Worm (Caenorhabditis elegans) whole organism, L4 larva: ENCODE measurements around the gene F44D12.2.

Experiments used
- F10B5.3 ChIP-seq: sonication (generic microtip); optimal IDR thresholded peaks from 2 replicates; lab custom pipeline; 2016; ENCODE audit warnings: mild to moderate bottlenecking, missing genetic modification characterization, missing compliant biosample characterization
- fos-1 ChIP-seq: fragments of 150-350 bp; optimal IDR thresholded peaks from 2 replicates; lab custom pipeline; 2014; ENCODE audit warnings: missing biosample characterization, missing genetic modification characterization
- lin-1 ChIP-seq: fragments of 200-800 bp; sonication (Bioruptor generic); IDR thresholded peaks from 2 replicates; pipeline ENCODE4 v1.3.6; 2022; ENCODE audit warnings: missing genetic modification reagents, missing genetic modification characterization, missing compliant biosample characterization
- mdl-1 ChIP-seq, 2 experiments: fragments of 150-350 bp in 1 of 2; sonication (generic microtip) in 1 of 2; optimal IDR thresholded peaks; 2 replicates each; lab custom pipeline; 2014 to 2017; ENCODE audit warnings: missing biosample characterization in 2 of 2, missing genetic modification characterization in 2 of 2

DNA sequence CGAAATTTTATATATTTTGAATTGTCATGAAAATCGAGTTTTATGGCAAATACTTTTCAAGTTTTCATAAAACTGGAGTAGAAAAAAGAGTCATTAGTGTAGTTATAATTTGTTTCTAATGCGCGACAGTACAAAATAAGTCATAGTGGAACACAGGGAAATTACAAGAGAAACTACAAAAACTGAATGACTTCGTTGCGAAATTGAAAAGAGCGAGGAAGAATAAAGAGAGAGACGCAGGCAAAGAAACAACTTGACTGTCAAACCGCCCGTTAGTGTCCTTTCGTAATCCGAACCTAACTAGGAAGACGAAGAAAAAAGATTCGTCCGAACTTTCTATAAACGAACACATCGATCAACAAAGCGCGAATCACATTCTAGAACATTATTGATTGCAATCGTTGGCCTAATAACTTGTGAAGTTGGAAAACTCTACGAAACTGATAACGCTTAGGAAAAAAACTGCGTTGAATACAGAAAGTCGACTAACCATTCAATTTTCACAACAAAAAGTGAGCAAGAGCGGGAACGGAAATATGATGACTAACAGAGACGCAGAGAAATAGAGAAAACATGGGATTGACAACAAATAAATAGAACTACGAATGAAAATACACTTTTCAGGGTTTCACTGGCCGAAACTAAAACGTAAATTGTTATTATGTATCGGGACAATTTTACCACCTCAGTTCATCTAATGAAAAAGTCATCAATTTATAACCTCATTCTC is 24.0 kb downstream of the F44D12.2 start:
- no peak for TF ChIP-seq lin-1 (GFP tag; lab: Robert Waterston, UW)
- TF ChIP-seq fos-1 (tag; lab: Kevin White, UChicago), result no peak
- no peak for TF ChIP-seq mdl-1 (tag; optimal IDR thresholded peaks at IDR 0.05; lab: Kevin White, UChicago)
- no peak for TF ChIP-seq F10B5.3 (tag; lab: Kevin White, UChicago)
